Worm (Caenorhabditis elegans) whole organism, early embryonic: ENCODE data around the gene ugt-19.

Experiments
- B0310.2 ChIP-seq: sonication (generic microtip); optimal IDR thresholded peaks from 2 replicates; lab custom pipeline; 2016; ENCODE audit warnings: mild to moderate bottlenecking, missing genetic modification characterization, missing compliant biosample characterization
- F13C5.2 ChIP-seq: sonication (generic microtip); optimal IDR thresholded peaks from 2 replicates; lab custom pipeline; 2017; ENCODE audit warnings: mild to moderate bottlenecking, missing genetic modification characterization, inconsistent platforms, missing compliant biosample characterization
- aly-1 ChIP-seq: sonication (generic microtip); optimal IDR thresholded peaks from 2 replicates; lab custom pipeline; 2016; ENCODE audit warnings: missing genetic modification characterization, missing compliant biosample characterization
- ama-1 ChIP-seq: fragments of 150-350 bp; optimal IDR thresholded peaks from 2 replicates; lab custom pipeline; 2014
- ceh-13 ChIP-seq: fragments of 200-800 bp; sonication (Bioruptor generic); optimal IDR thresholded peaks from 2 replicates; lab custom pipeline; 2018; ENCODE audit warnings: mild to moderate bottlenecking, missing genetic modification characterization, missing compliant biosample characterization
- ceh-36 ChIP-seq: sonication (generic microtip); optimal IDR thresholded peaks from 2 replicates; lab custom pipeline; 2016; ENCODE audit warnings: missing genetic modification characterization, inconsistent platforms, missing compliant biosample characterization
- ets-7 ChIP-seq: sonication (generic microtip); optimal IDR thresholded peaks from 2 replicates; lab custom pipeline; 2016; ENCODE audit warnings: missing genotype, missing genetic modification characterization, missing compliant biosample characterization
- flt-1 ChIP-seq: fragments of 200-800 bp; sonication (Bioruptor generic); IDR thresholded peaks from 2 replicates; pipeline ENCODE4 v1.3.6; 2022; ENCODE audit warnings: missing genetic modification characterization, missing compliant biosample characterization
- hmbx-1 ChIP-seq: sonication (generic microtip); optimal IDR thresholded peaks from 2 replicates; lab custom pipeline; 2016; ENCODE audit warnings: mild to moderate bottlenecking, missing genetic modification characterization, missing compliant biosample characterization
- hmg-4 ChIP-seq: fragments of 200-800 bp; sonication (Bioruptor generic); optimal IDR thresholded peaks from 2 replicates; lab custom pipeline; 2018; ENCODE audit warnings: mild to moderate bottlenecking, missing genetic modification characterization, missing compliant biosample characterization
- hnd-1 ChIP-seq: sonication (generic microtip); optimal IDR thresholded peaks from 2 replicates; lab custom pipeline; 2016; ENCODE audit warnings: missing genetic modification characterization, missing compliant biosample characterization
- pes-1 ChIP-seq: fragments of 200-800 bp; sonication (Bioruptor generic); IDR thresholded peaks from 2 replicates; pipeline ENCODE4 v1.3.6; 2022; ENCODE audit warnings: missing genetic modification reagents, missing genetic modification characterization, missing compliant biosample characterization
- scrt-1 ChIP-seq: fragments of 200-800 bp; sonication (Bioruptor generic); IDR thresholded peaks from 2 replicates; pipeline ENCODE4 v1.3.6; 2022; ENCODE audit warnings: missing genetic modification characterization, missing compliant biosample characterization
- sea-1 ChIP-seq: fragments of 200-800 bp; sonication (Bioruptor generic); conservative IDR thresholded peaks from 2 replicates; pipeline ENCODE4 v1.3.6; 2022; ENCODE audit warnings: missing genetic modification characterization, missing compliant biosample characterization
- tbx-11 ChIP-seq: fragments of 200-800 bp; sonication (Bioruptor generic); IDR thresholded peaks from 2 replicates; pipeline ENCODE4 v1.3.6; 2022; ENCODE audit warnings: missing genetic modification characterization, missing compliant biosample characterization
- tbx-37 ChIP-seq: fragments of 200-800 bp; sonication (Bioruptor generic); conservative IDR thresholded peaks from 2 replicates; pipeline ENCODE4 v1.3.6; 2022; ENCODE audit warnings: missing genetic modification reagents, missing genetic modification characterization, missing compliant biosample characterization
- tra-4 ChIP-seq: sonication (generic microtip); optimal IDR thresholded peaks from 2 replicates; lab custom pipeline; 2017; ENCODE audit warnings: missing genetic modification characterization, missing compliant biosample characterization

The ugt-19 gene

DNA sequence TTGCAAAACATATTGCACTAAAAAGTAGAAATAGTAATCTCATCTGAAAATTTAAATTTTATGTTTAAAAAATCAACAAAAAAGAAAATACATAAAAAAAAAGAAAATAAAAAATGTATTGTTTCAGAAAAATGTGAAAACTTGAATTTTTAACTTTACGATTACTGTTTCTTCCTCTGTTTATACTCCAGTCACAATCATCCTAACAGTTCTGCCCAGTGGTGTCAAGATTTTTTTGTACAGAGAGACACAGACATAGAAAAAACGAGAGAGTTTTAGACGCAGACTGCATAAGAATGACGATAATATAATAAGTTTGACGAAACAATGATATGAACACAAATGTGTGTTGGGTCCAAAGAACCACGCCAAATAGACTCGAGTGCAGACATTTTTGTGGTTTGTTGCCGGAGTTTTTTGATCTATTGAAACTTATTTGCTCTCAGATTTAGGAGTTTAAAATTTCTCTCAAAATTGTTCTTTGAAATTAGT is 3.8 kb upstream of the ugt-19 start, which contains the start of gene ugt-20:
Gene ugt-20, minus strand, starts transcription at position 51 of the 492 bp plus-strand sequence.
- TF ChIP-seq sea-1 (GFP tag; lab: Robert Waterston, UW): no peak
- TF ChIP-seq tbx-11 (GFP tag; lab: Robert Waterston, UW): no peak

DNA sequence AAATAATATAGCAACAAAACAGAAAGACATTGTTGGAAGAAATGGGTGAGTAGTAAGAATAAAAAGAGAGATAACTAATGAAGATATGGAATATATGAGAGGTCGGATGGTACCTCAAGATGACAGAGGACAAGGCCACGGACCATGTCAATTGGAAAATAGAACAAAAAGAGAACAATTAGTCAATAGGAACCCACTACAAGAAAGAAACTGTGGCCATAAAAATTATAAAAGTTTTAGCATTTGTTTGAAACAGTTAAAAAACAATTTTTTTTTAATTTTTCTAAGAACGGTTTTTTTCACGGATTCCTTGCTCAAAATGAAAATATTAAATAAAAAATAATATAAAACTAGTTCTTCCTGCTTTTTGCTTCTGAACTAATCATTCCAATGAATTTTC is 3.6 kb downstream of the ugt-19 start, which contains the start of gene cpg-20:
Gene cpg-20, minus strand, starts transcription at position 101 of the 400 bp plus-strand sequence.
- TF ChIP-seq hnd-1 (tag; lab: Kevin White, UChicago) (no peak), ama-1 (lab: Kevin White, UChicago) (no peak), pes-1 (GFP tag; lab: Robert Waterston, UW) (no peak), aly-1 (tag; lab: Kevin White, UChicago) (no peak), tra-4 (tag; lab: Kevin White, UChicago) (no peak), B0310.2 (tag; lab: Kevin White, UChicago) (no peak), ets-7 (tag; lab: Kevin White, UChicago) (no peak), sea-1 (GFP tag; lab: Robert Waterston, UW) (no peak), flt-1 (GFP tag; lab: Robert Waterston, UW) (no peak), hmg-4 (GFP tag; lab: Kevin White, UChicago) (no peak), scrt-1 (GFP tag; lab: Robert Waterston, UW) (no peak), ceh-36 (tag; lab: Kevin White, UChicago) (no peak), tbx-11 (GFP tag; lab: Robert Waterston, UW) (no peak), ceh-13 (GFP tag; lab: Kevin White, UChicago) (no peak), hmbx-1 (tag; lab: Kevin White, UChicago) (no peak), tbx-37 (GFP tag; lab: Robert Waterston, UW) (no peak), F13C5.2 (tag; lab: Kevin White, UChicago) (no peak)

DNA sequence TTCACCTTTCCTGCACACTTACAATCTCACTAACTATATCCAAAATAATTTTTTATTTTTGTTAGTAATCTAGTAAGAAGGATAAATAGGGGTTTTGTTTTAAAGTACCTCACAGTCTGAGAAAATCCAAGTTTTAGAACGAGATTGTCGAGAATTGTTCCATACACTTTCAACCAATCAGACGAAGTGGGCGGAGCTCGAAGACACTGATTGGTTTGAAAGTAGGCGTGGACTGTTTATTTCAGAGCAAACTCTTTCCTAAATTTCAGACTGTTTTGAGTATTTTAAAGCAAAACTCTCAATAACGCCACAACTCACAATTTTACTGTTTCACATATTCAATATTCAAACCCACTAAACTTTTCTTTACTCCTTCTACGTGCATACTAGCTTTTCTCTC is 8.7 kb downstream of the ugt-19 start:
- TF ChIP-seq hmbx-1 (tag; lab: Kevin White, UChicago): no peak
- no peak for TF ChIP-seq aly-1 (tag; lab: Kevin White, UChicago)
- TF ChIP-seq tra-4 (tag; lab: Kevin White, UChicago): no peak
- TF ChIP-seq flt-1 (GFP tag; lab: Robert Waterston, UW): no peak
- no peak for TF ChIP-seq B0310.2 (tag; lab: Kevin White, UChicago)
- TF ChIP-seq pes-1 (GFP tag; lab: Robert Waterston, UW): no peak
- TF ChIP-seq ama-1 (lab: Kevin White, UChicago): no peak
- no peak for TF ChIP-seq F13C5.2 (tag; lab: Kevin White, UChicago)
- TF ChIP-seq sea-1 (GFP tag; lab: Robert Waterston, UW): no peak
- TF ChIP-seq ceh-13 (GFP tag; lab: Kevin White, UChicago): no peak
- TF ChIP-seq tbx-11 (GFP tag; lab: Robert Waterston, UW): no peak
- no peak for TF ChIP-seq hnd-1 (tag; lab: Kevin White, UChicago)
- TF ChIP-seq ceh-36 (tag; lab: Kevin White, UChicago): no peak
- TF ChIP-seq ets-7 (tag; lab: Kevin White, UChicago): no peak
- TF ChIP-seq scrt-1 (GFP tag; lab: Robert Waterston, UW): no peak
- TF ChIP-seq hmg-4 (GFP tag; lab: Kevin White, UChicago): no peak
- TF ChIP-seq tbx-37 (GFP tag; lab: Robert Waterston, UW): no peak

DNA sequence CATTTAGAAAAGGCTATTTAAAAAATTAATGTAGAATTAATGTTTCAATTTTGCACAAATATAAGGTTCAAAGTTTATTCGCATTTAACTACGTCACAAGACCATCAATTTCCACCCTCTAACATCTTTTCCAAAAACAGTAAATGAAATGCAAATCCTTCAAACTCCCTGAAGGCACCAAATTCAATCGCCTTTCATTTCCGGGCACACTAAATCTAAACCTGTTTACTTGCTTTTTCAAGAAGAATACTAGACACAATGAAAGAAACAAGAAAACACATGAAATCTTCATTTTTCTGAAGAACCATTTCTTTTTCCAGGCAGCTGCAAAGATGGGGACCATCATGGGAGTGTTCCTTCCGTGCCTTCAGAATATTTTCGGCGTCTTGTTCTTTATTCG is 14.6 kb downstream of the ugt-19 start:
- no peak for TF ChIP-seq ets-7 (tag; lab: Kevin White, UChicago)
- no peak for TF ChIP-seq hmg-4 (GFP tag; lab: Kevin White, UChicago)
- no peak for TF ChIP-seq aly-1 (tag; lab: Kevin White, UChicago)
- TF ChIP-seq tbx-11 (GFP tag; lab: Robert Waterston, UW): no peak
- no peak for TF ChIP-seq flt-1 (GFP tag; lab: Robert Waterston, UW)
- TF ChIP-seq tra-4 (tag; lab: Kevin White, UChicago): no peak
- TF ChIP-seq ceh-13 (GFP tag; lab: Kevin White, UChicago): no peak

DNA sequence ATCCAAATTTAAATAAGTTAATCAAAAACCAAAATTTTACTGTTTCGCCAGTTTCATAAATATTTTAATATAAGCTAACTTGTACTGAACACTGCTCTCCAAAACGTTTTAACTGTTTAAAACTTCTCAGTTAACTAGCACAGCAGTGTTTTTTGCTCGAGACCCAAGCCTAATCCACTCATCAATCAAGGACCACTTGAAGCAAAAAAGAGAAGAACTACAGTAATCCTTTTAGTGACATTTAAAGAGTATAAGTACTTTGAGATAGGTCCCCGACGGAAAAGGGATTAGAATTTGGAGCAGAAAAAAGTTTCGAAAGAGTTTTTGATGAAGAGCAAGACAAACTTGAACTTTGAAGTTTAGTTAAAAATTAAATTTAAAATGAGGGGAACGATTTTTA is 15.1 kb downstream of the ugt-19 start:
- TF ChIP-seq B0310.2 (tag; lab: Kevin White, UChicago) (no peak), hmbx-1 (tag; lab: Kevin White, UChicago) (no peak), ceh-36 (tag; lab: Kevin White, UChicago) (no peak), tbx-11 (GFP tag; lab: Robert Waterston, UW) (no peak), sea-1 (GFP tag; lab: Robert Waterston, UW) (no peak), flt-1 (GFP tag; lab: Robert Waterston, UW) (no peak), scrt-1 (GFP tag; lab: Robert Waterston, UW) (no peak)

DNA sequence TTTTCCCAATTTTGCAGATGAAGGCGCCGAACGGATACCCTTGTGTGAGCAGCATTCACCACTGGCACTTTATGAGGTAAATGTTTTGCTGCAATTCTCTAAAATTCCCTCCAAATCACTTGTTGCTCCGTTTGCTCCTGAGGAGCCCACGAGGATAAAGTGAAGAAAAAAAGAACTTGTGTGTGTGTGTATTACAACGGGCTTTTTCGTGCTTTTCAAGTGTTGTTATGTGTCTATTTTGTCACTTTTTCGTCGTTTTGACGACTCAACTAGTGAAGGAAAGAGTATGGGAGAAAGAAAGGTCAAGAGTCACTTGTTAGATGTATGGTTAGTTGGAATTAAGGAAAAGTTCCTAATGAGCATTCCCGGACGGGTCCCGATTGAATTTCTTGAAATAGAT is 17.7 kb downstream of the ugt-19 start:
- no peak for TF ChIP-seq tbx-11 (GFP tag; lab: Robert Waterston, UW)
- no peak for TF ChIP-seq pes-1 (GFP tag; lab: Robert Waterston, UW)
- no peak for TF ChIP-seq aly-1 (tag; lab: Kevin White, UChicago)
- TF ChIP-seq ceh-36 (tag; lab: Kevin White, UChicago): no peak
- no peak for TF ChIP-seq ceh-13 (GFP tag; lab: Kevin White, UChicago)
- no peak for TF ChIP-seq tbx-37 (GFP tag; lab: Robert Waterston, UW)
- no peak for TF ChIP-seq B0310.2 (tag; lab: Kevin White, UChicago)
- no peak for TF ChIP-seq hnd-1 (tag; lab: Kevin White, UChicago)
- TF ChIP-seq ama-1 (lab: Kevin White, UChicago): no peak

DNA sequence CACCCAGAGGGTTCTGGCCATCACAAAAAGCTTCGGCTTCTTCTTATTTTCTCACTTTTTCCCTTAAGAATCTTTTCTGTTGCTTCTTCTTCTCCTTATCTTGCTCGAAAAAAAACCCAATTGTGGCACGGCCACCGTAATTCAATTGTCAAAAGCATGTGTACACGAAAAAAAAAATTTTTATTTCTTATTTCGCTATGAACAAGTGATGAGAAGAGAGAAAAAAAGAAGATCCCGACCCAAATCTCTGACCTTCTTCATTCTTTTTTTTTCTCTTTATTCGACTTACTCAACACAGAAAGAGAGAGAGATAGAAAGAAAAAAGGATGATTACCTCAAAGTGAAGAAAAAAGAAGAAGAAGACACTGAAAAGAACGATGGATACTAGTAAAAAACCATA is 18.8 kb downstream of the ugt-19 start:
- no peak for TF ChIP-seq hnd-1 (tag; lab: Kevin White, UChicago)
- no peak for TF ChIP-seq ets-7 (tag; lab: Kevin White, UChicago)
- TF ChIP-seq flt-1 (GFP tag; lab: Robert Waterston, UW): no peak
